Fruit fly (Drosophila melanogaster): ENCODE data around the gene scw.

DNA sequence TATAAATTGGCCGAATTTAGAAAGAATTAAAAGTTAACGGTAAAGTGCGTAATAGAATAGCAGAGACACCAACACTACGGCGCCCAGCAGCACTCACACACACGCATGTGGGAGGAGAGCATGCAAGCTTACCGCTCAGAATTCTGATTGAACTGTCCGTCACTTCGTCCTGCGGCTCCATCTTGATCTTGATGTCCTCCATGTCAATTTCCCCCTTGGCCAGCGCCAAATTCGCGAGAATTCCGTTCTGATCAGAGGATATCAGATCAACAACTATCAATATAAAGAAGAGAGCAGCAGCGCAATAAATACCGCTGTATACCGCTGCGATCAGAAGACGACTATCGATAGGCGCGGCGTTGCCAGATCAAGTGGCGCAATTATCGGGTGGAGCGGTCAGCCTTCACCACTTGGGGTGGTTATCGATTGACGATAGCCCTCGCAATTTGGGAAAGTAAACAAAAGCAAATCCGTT, 34.9 kb upstream of the scw start, which contains the start of the genes CG10462 and Nf-YB:
- TF ChIP-seq psq (optimal IDR thresholded peaks at IDR 0.05) (no peak), pan (optimal IDR thresholded peaks at IDR 0.05) (no peak), CG8478 (optimal IDR thresholded peaks at IDR 0.05) (no peak), usp (GFP tag; optimal IDR thresholded peaks at IDR 0.05) (no peak), EcR (GFP tag; optimal IDR thresholded peaks at IDR 0.05) (no peak), Dll (optimal IDR thresholded peaks at IDR 0.05) (no peak)
